Worm (Caenorhabditis elegans) whole organism, L1 larva: ENCODE data around the gene skr-19.

Experiments
- C04F5.9 ChIP-seq: sonication (generic microtip); optimal IDR thresholded peaks from 2 replicates; lab custom pipeline; 2016; ENCODE audit warnings: missing genetic modification characterization, missing compliant biosample characterization
- aly-2 ChIP-seq: fragments of 150-350 bp; optimal IDR thresholded peaks from 2 replicates; lab custom pipeline; 2014; ENCODE audit warnings: missing biosample characterization, missing genetic modification characterization
- ama-1 ChIP-seq: fragments of 150-350 bp; optimal IDR thresholded peaks from 2 replicates; lab custom pipeline; 2014
- ceh-88 ChIP-seq: fragments of 200-800 bp; sonication (Bioruptor generic); IDR thresholded peaks from 2 replicates; pipeline ENCODE4 v1.3.6; 2022; ENCODE audit warnings: missing genetic modification characterization, missing compliant biosample characterization
- ceh-90 ChIP-seq: sonication (generic microtip); optimal IDR thresholded peaks from 2 replicates; lab custom pipeline; 2016; ENCODE audit warnings: missing genetic modification characterization, missing compliant biosample characterization
- ces-1 ChIP-seq: fragments of 150-350 bp; optimal IDR thresholded peaks from 2 replicates; lab custom pipeline; 2014; ENCODE audit warnings: missing biosample characterization, missing genetic modification reagents, missing genetic modification characterization
- dpl-1 ChIP-seq, 3 experiments: fragments of 150-350 bp in 2 of 3; sonication (generic microtip) in 1 of 3; optimal IDR thresholded peaks; 2 replicates each; lab custom pipeline; 2014 to 2017; ENCODE audit warnings: missing biosample characterization in 3 of 3, missing genetic modification characterization in 3 of 3, missing genetic modification reagents in 3 of 3
- dsc-1 ChIP-seq: sonication (generic microtip); optimal IDR thresholded peaks from 2 replicates; lab custom pipeline; 2016; ENCODE audit warnings: mild to moderate bottlenecking, missing genetic modification characterization, missing compliant biosample characterization
- efl-1 ChIP-seq, 4 experiments: fragments of 150-350 bp; optimal IDR thresholded peaks in 3 of 4; peaks in 1 of 4; 1 replicate in 1 of 4; 2 replicates in 3 of 4; lab custom pipeline; 2014; ENCODE audit warnings: missing biosample characterization in 2 of 4, missing genetic modification characterization in 2 of 4, missing genetic modification reagents in 2 of 4
- egl-13 ChIP-seq: sonication (generic microtip); optimal IDR thresholded peaks from 2 replicates; lab custom pipeline; 2016; ENCODE audit warnings: missing genotype, missing genetic modification reagents, missing genetic modification characterization, missing compliant biosample characterization
- elt-3 ChIP-seq, 6 experiments: fragments of 150-350 bp in 1 of 6; sonication (generic microtip); optimal IDR thresholded peaks; 2 replicates each; lab custom pipeline; 2017 to 2018; ENCODE audit warnings: missing biosample characterization in 6 of 6, missing genetic modification characterization in 6 of 6, inconsistent platforms in 1 of 6
- fkh-10 ChIP-seq: sonication (generic microtip); optimal IDR thresholded peaks from 2 replicates; lab custom pipeline; 2017; ENCODE audit warnings: missing biosample characterization, missing genetic modification reagents, missing genetic modification characterization
- fkh-8 ChIP-seq: sonication (generic microtip); optimal IDR thresholded peaks from 2 replicates; lab custom pipeline; 2016; ENCODE audit warnings: mild to moderate bottlenecking, missing genetic modification characterization, missing compliant biosample characterization
- hlh-4 ChIP-seq: sonication (generic microtip); optimal IDR thresholded peaks from 2 replicates; lab custom pipeline; 2016; ENCODE audit warnings: mild to moderate bottlenecking, missing genetic modification characterization, missing compliant biosample characterization
- hpl-2 ChIP-seq: fragments of 150-350 bp; optimal IDR thresholded peaks from 2 replicates; lab custom pipeline; 2014; ENCODE audit warnings: missing biosample characterization, missing genetic modification reagents, missing genetic modification characterization
- irx-1 ChIP-seq: sonication (generic microtip); optimal IDR thresholded peaks from 2 replicates; lab custom pipeline; 2016; ENCODE audit warnings: missing genetic modification characterization, missing compliant biosample characterization
- isw-1 ChIP-seq: fragments of 200-800 bp; sonication (Bioruptor generic); IDR thresholded peaks from 2 replicates; pipeline ENCODE4 v1.3.6; 2022; ENCODE audit warnings: missing genetic modification characterization, missing compliant biosample characterization
- lin-15B ChIP-seq: fragments of 150-350 bp; sonication (generic microtip); optimal IDR thresholded peaks from 3 replicates; lab custom pipeline; 2014; ENCODE audit warnings: missing biosample characterization, missing genetic modification characterization
- lin-39 ChIP-seq: fragments of 150-350 bp; optimal IDR thresholded peaks from 2 replicates; lab custom pipeline; 2014; ENCODE audit warnings: missing biosample characterization, missing genetic modification reagents, missing genetic modification characterization
- lir-3 ChIP-seq: sonication (generic microtip); optimal IDR thresholded peaks from 2 replicates; lab custom pipeline; 2016; ENCODE audit warnings: mild to moderate bottlenecking, missing genetic modification characterization, moderate library complexity, missing compliant biosample characterization; ENCODE audit not compliant: poor library complexity
- mep-1 ChIP-seq: fragments of 150-350 bp; optimal IDR thresholded peaks from 2 replicates; lab custom pipeline; 2014; ENCODE audit warnings: missing biosample characterization, missing genetic modification characterization
- nhr-11 ChIP-seq: fragments of 150-350 bp; optimal IDR thresholded peaks from 2 replicates; lab custom pipeline; 2014; ENCODE audit warnings: missing biosample characterization, missing genetic modification characterization
- nhr-20 ChIP-seq: sonication (generic microtip); optimal IDR thresholded peaks from 2 replicates; lab custom pipeline; 2016; ENCODE audit warnings: mild to moderate bottlenecking, missing genetic modification characterization, missing compliant biosample characterization
- nhr-28 ChIP-seq: fragments of 150-350 bp; optimal IDR thresholded peaks from 2 replicates; lab custom pipeline; 2014; ENCODE audit warnings: missing biosample characterization, missing genetic modification characterization
- nhr-47 ChIP-seq: sonication (generic microtip); optimal IDR thresholded peaks from 2 replicates; lab custom pipeline; 2016; ENCODE audit warnings: mild to moderate bottlenecking, missing genetic modification characterization, moderate library complexity, missing compliant biosample characterization
- nhr-84 ChIP-seq: sonication (generic microtip); optimal IDR thresholded peaks from 2 replicates; lab custom pipeline; 2017; ENCODE audit warnings: missing biosample characterization, missing genetic modification characterization
- nhr-85 ChIP-seq: sonication (generic microtip); peaks from one replicate; lab custom pipeline; 2016; ENCODE audit warnings: missing genetic modification characterization, inconsistent platforms, missing compliant biosample characterization
- pax-3 ChIP-seq: fragments of 200-800 bp; sonication (Bioruptor generic); optimal IDR thresholded peaks from 2 replicates; lab custom pipeline; 2018; ENCODE audit warnings: mild to moderate bottlenecking, missing genetic modification characterization, moderate library complexity, missing compliant biosample characterization
- snu-23 ChIP-seq: sonication (generic microtip); optimal IDR thresholded peaks from 2 replicates; lab custom pipeline; 2016; ENCODE audit warnings: missing genetic modification characterization, missing compliant biosample characterization
- sox-4 ChIP-seq: sonication (generic microtip); optimal IDR thresholded peaks from 2 replicates; lab custom pipeline; 2016; ENCODE audit warnings: missing genetic modification characterization, missing compliant biosample characterization
- unc-130 ChIP-seq: fragments of 150-350 bp; optimal IDR thresholded peaks from 2 replicates; lab custom pipeline; 2017; ENCODE audit warnings: missing biosample characterization, missing genetic modification characterization, inconsistent platforms
- unc-86 ChIP-seq: sonication (generic microtip); optimal IDR thresholded peaks from 2 replicates; lab custom pipeline; 2016; ENCODE audit warnings: missing genetic modification characterization, missing compliant biosample characterization
- xbp-1 ChIP-seq: sonication (generic microtip); optimal IDR thresholded peaks from 2 replicates; lab custom pipeline; 2016; ENCODE audit warnings: missing genetic modification characterization, missing compliant biosample characterization
- ztf-4 ChIP-seq: fragments of 150-350 bp; optimal IDR thresholded peaks from 2 replicates; lab custom pipeline; 2014; ENCODE audit warnings: missing biosample characterization, missing genetic modification characterization

skr-19 gene

ce11 chrX:13189861-13190260 is 34.6 kb downstream of the skr-19 start, which contains the start of gene cwp-5:
cwp-5 (minus strand) TSS chrX:13189961.
- no peak for TF ChIP-seq xbp-1 (tag; lab: Kevin White, UChicago)
- TF ChIP-seq lin-39 (tag; lab: Kevin White, UChicago) = no peak
- TF ChIP-seq egl-13 (tag; lab: Kevin White, UChicago) = no peak
- no peak for TF ChIP-seq aly-2
- TF ChIP-seq hpl-2 = no peak
- no peak for TF ChIP-seq ces-1 (GFP tag; lab: Kevin White, UChicago)
- TF ChIP-seq nhr-84 (tag; lab: Kevin White, UChicago) = no peak
- no peak for TF ChIP-seq hlh-4 (tag; lab: Kevin White, UChicago)
- no peak for TF ChIP-seq C04F5.9 (tag; lab: Kevin White, UChicago)
- no peak for TF ChIP-seq nhr-28 (tag; lab: Kevin White, UChicago)
- no peak for TF ChIP-seq fkh-8 (tag; lab: Kevin White, UChicago)
- TF ChIP-seq lir-3 (tag; lab: Kevin White, UChicago) = no peak
- TF ChIP-seq elt-3 (tag; optimal IDR thresholded peaks at IDR 0.05; lab: Kevin White, UChicago) = no peak
- TF ChIP-seq ceh-88 (GFP tag; lab: Robert Waterston, UW) = no peak
- no peak for TF ChIP-seq fkh-10 (GFP tag; lab: Kevin White, UChicago)
- no peak for TF ChIP-seq ztf-4
- TF ChIP-seq unc-130 (tag; lab: Kevin White, UChicago) = no peak
- no peak for TF ChIP-seq isw-1
- no peak for TF ChIP-seq unc-86 (tag; lab: Kevin White, UChicago)

DNA sequence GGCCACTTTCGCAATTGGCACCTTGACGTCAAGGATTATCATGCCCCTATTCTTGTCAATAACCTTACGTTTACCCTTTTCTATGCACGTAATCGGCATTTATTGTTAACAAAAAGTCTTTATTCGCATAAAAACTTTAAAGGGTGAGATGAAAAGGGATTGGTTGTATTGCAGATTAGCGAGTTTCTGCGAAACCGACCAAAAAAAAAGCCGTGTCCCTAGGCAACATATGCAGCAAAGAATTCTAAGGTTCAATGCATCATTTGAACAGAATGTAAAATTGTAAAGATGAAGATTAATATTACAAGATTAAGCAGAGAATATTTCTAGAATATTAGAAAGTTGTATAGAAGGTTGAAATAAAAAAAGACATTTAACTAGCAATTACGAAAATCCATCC is 42.5 kb downstream of the skr-19 start:
- TF ChIP-seq ama-1 (lab: Kevin White, UChicago) (no peak), ceh-90 (no peak), sox-4 (tag; lab: Kevin White, UChicago) (peak; percentile 72), nhr-47 (tag; lab: Kevin White, UChicago) (peak; percentile 17), nhr-11 (peak; percentile 28), efl-1 (optimal IDR thresholded peaks at IDR 0.05; lab: Kevin White, UChicago) (no peak), efl-1 (GFP tag; optimal IDR thresholded peaks at IDR 0.05 in 1 of 2; lab: Kevin White, UChicago) (peak in 1 of 2 experiments; percentile 69), dsc-1 (peak; percentile 90), fkh-8 (tag; lab: Kevin White, UChicago) (peak; percentile 38), pax-3 (tag; lab: Kevin White, UChicago) (peak; percentile 84)

ce11 chrX:13178347-13178746 is 46.2 kb downstream of the skr-19 start, which contains the start of gene nlp-3:
nlp-3 (minus strand) TSS chrX:13178447.
- TF ChIP-seq lir-3 (tag; lab: Kevin White, UChicago) (no peak), sox-4 (tag; lab: Kevin White, UChicago) (no peak), nhr-47 (tag; lab: Kevin White, UChicago) (peak; percentile 15), ama-1 (lab: Kevin White, UChicago) (no peak), mep-1 (tag; lab: Kevin White, UChicago) (no peak), irx-1 (tag; lab: Kevin White, UChicago) (no peak), nhr-20 (no peak), pax-3 (tag; lab: Kevin White, UChicago) (peak; percentile 18), unc-86 (tag; lab: Kevin White, UChicago) (no peak), dsc-1 (peak; percentile 82), lin-15B (no peak), fkh-10 (GFP tag; lab: Kevin White, UChicago) (no peak), dpl-1 (GFP tag; optimal IDR thresholded peaks at IDR 0.05; lab: Kevin White, UChicago) (no peak), snu-23 (no peak)

- TF ChIP-seq nhr-85 (tag; lab: Kevin White, UChicago) (peak; percentile 74), fkh-10 (GFP tag; lab: Kevin White, UChicago) (no peak)
Observed at ce11 chrX:13174437-13174836, 50.1 kb downstream of the skr-19 start.
